Worm (Caenorhabditis elegans): ENCODE data around the gene cht-3.
A peak's percentile ranks its signal among the peaks of the same experiment; 100 is the strongest.

DNA sequence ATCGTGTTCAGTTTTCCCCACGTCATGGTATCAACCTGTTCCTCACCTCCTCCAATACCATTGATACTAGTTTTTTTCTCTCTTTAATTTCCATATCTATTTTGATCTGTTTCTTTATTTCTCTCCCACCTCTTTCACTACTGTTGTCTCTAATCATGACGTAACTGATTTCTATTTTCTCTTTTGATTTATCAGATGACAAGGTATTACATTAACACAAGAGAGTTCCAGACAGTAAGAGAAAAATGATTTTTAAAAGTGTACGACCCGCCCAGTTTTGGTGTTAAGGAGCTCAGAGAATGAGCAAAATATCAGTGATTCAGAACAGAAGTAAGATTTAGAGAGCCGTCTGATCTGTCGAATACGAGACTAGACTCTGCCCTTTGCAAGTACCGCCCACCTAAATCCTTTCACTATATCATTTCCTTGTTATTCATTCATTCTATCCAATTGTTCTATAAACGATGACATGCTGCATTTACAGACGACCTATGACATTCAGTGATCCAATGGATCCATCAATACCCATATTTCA, 46.3 kb downstream of the cht-3 start, which contains the start of gene nhr-105:
- TF ChIP-seq unc-39 (tag; optimal IDR thresholded peaks at IDR 0.05): no peak
- TF ChIP-seq nhr-76 (tag; optimal IDR thresholded peaks at IDR 0.05): no peak
- TF ChIP-seq lin-39 (tag; optimal IDR thresholded peaks at IDR 0.05): no peak
- no peak for TF ChIP-seq nhr-28 (tag; optimal IDR thresholded peaks at IDR 0.05)
- TF ChIP-seq elt-3 (tag; optimal IDR thresholded peaks at IDR 0.05): peak in 1 of 3 experiments; percentile 2
- TF ChIP-seq elt-2 (tag; optimal IDR thresholded peaks at IDR 0.05): peak; percentile 86
- TF ChIP-seq aly-2 (tag; optimal IDR thresholded peaks at IDR 0.05): no peak
- no peak for TF ChIP-seq nhr-77 (tag; optimal IDR thresholded peaks at IDR 0.05)

All from whole organism, L3 larva.